Fruit fly (Drosophila melanogaster): Measurements from ENCODE around the gene CG13078.

Gene CG13078

DNA sequence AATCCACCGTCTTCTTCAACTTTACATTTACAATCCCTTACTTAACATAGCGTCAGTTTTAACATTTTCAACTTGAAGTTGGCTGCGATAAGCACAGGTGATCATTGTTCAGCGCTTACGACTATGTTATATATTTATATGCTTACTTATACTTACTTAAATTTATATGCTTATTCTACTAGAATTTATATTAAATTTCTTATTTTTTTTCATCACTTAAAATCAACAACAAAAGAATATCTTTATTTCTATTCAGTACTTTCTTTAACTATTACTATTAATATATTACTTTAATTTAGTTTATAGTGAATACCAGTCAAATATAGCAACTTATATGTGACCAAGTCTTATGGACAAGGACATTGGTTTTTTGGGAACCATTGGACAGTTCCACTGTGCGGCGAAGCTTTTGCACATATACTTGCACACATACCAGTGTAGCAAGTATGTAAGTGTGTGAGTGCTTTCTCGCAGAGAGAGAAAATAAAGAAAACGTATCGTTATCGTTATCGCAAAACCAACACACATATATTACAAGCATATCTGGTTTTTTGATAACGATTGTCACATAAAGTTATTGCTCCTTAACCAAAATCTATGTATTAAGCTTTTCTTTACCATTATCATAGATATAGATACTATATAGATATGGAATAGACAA is 46.4 kb upstream of the CG13078 start, which contains the start of gene Hasp (continued):
- TF ChIP-seq B-H1 (GFP tag; IDR thresholded peaks at IDR 0.05) (no peak), ato (GFP tag; IDR thresholded peaks at IDR 0.05; ENCODE audit: partially characterized antibody) (peak; percentile 88), bbx (GFP tag; IDR thresholded peaks at IDR 0.05; ENCODE audit: partially characterized antibody) (peak; percentile 89), Optix (GFP tag; IDR thresholded peaks at IDR 0.05) (no peak), CG18011 (GFP tag; optimal IDR thresholded peaks at IDR 0.05) (peak; percentile 12), CG9727 (GFP tag; optimal IDR thresholded peaks at IDR 0.05) (peak; percentile 61), CG15696 (tag; optimal IDR thresholded peaks at IDR 0.05) (no peak), Hmx (GFP tag; optimal IDR thresholded peaks at IDR 0.05) (no peak), CG10147 (GFP tag; optimal IDR thresholded peaks at IDR 0.05) (peak; percentile 52), Ptx1 (GFP tag; IDR thresholded peaks at IDR 0.05) (peak; percentile 51), gfzf (GFP tag; optimal IDR thresholded peaks at IDR 0.05) (no peak), CG13123 (GFP tag; optimal IDR thresholded peaks at IDR 0.05) (no peak), CG6254 (GFP tag; optimal IDR thresholded peaks at IDR 0.05) (peak; percentile 53), Bteb2 (GFP tag; optimal IDR thresholded peaks at IDR 0.05) (no peak), CG9797 (GFP tag; optimal IDR thresholded peaks at IDR 0.05) (no peak), al (GFP tag; IDR thresholded peaks at IDR 0.05) (no peak), CG3838 (GFP tag; optimal IDR thresholded peaks at IDR 0.05) (no peak), BtbVII (GFP tag; optimal IDR thresholded peaks at IDR 0.05) (no peak), stwl (tag; optimal IDR thresholded peaks at IDR 0.05) (peak; percentile 73), D (optimal IDR thresholded peaks at IDR 0.05) (no peak), D (GFP tag; optimal IDR thresholded peaks at IDR 0.05) (peak; percentile 44), Doc3 (GFP tag; IDR thresholded peaks at IDR 0.05; ENCODE audit: partially characterized antibody) (peak; percentile 50; the same call in 2 of the 3 replicates), kah (GFP tag; optimal IDR thresholded peaks at IDR 0.05) (peak; percentile 28), dmrt99B (tag; optimal IDR thresholded peaks at IDR 0.05) (no peak), dpn (GFP tag; optimal IDR thresholded peaks at IDR 0.05) (peak in 1 of 2 experiments; percentile 62), H15 (GFP tag; IDR thresholded peaks at IDR 0.05) (no peak), ewg (GFP tag; optimal IDR thresholded peaks at IDR 0.05) (peak; percentile 41), CG15011 (GFP tag; optimal IDR thresholded peaks at IDR 0.05) (no peak), onecut (GFP tag; IDR thresholded peaks at IDR 0.05) (peak; percentile 33), fd64A (GFP tag; optimal IDR thresholded peaks at IDR 0.05) (no peak), Sin3A (optimal IDR thresholded peaks at IDR 0.05) (no peak), sens-2 (GFP tag; IDR thresholded peaks at IDR 0.05) (no peak), ranshi (GFP tag; IDR thresholded peaks at IDR 0.05) (peak; percentile 33; the same call in 1 of the 2 replicates), lilli (GFP tag; optimal IDR thresholded peaks at IDR 0.05) (peak; percentile 47), CG11560 (tag; IDR thresholded peaks at IDR 0.05) (no peak), MESR4 (GFP tag; optimal IDR thresholded peaks at IDR 0.05) (no peak), danr (GFP tag; IDR thresholded peaks at IDR 0.05) (no peak), tx (GFP tag; optimal IDR thresholded peaks at IDR 0.05) (no peak), hth (optimal IDR thresholded peaks at IDR 0.05) (no peak), mirr (GFP tag; optimal IDR thresholded peaks at IDR 0.05) (peak; percentile 8), D19B (GFP tag; optimal IDR thresholded peaks at IDR 0.05) (no peak), CG7987 (GFP tag; optimal IDR thresholded peaks at IDR 0.05) (no peak), gsb (GFP tag; IDR thresholded peaks at IDR 0.05) (no peak), CG11504 (tag; optimal IDR thresholded peaks at IDR 0.05) (peak; percentile 64), ssp (GFP tag; IDR thresholded peaks at IDR 0.05) (0 out of 2 replicates have a peak, but pooled peaks have one; percentile 23), wor (GFP tag; IDR thresholded peaks at IDR 0.05) (no peak), CG7745 (tag; optimal IDR thresholded peaks at IDR 0.05) (no peak), CG1603 (tag; optimal IDR thresholded peaks at IDR 0.05) (peak; percentile 37), Sox102F (GFP tag; optimal IDR thresholded peaks at IDR 0.05) (no peak), Dbx (GFP tag; IDR thresholded peaks at IDR 0.05) (no peak), sima (GFP tag; optimal IDR thresholded peaks at IDR 0.05) (no peak)
